Fruit fly (Drosophila melanogaster) whole organism: ENCODE results near the gene CG12715.

ENCODE experiments used
- pan ChIP-seq: fragments of >200 bp; optimal IDR thresholded peaks from 2 replicates; lab custom pipeline; 2017
- psq ChIP-seq: fragments of >200 bp; optimal IDR thresholded peaks from 2 replicates; lab custom pipeline; 2017

DNA sequence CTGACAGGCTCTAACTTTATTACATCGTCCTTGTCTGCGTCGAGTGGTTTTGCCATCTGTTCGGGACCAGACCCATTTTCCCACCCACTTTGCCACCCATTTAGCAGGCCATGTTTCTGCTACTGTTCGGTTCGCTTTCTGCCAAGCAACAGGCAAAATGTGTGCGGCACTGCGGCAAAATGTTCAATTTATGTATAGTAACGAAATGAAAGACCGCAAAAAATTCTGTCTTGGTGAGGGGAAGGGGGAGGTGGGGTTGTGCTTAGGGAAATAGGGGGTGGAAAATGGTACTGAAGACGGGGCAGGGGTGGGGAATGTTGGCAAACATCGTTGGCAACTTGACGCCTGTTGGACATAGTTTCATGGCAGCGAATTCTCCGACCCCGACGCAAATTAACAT, 42.8 kb downstream of the CG12715 start:
- TF ChIP-seq psq (lab: Kevin White, UChicago) = no peak
- TF ChIP-seq pan (lab: Kevin White, UChicago) = no peak
